Worm (Caenorhabditis elegans): ENCODE results near the gene Y51A2D.21.

Y51A2D.21 gene

ce11 chrV:18571533-18571932 lies at the start of gene Y51A2D.21:
Y51A2D.21 (plus strand) TSS chrV:18571833.
- no peak for TF ChIP-seq eor-1 (tag; optimal IDR thresholded peaks at IDR 0.05)
- no peak for TF ChIP-seq tbx-2 (tag; optimal IDR thresholded peaks at IDR 0.05)
- TF ChIP-seq ztf-11 (tag; optimal IDR thresholded peaks at IDR 0.05) = no peak
- TF ChIP-seq elt-1 (tag; optimal IDR thresholded peaks at IDR 0.05) = no peak
- no peak for TF ChIP-seq mml-1 (tag; optimal IDR thresholded peaks at IDR 0.05)
- no peak for TF ChIP-seq ztf-4 (tag; optimal IDR thresholded peaks at IDR 0.05)
- no peak for TF ChIP-seq ceh-82 (tag; optimal IDR thresholded peaks at IDR 0.05)
- no peak for TF ChIP-seq lsy-12 (tag; optimal IDR thresholded peaks at IDR 0.05)
- no peak for TF ChIP-seq ceh-9 (tag; optimal IDR thresholded peaks at IDR 0.05)
- no peak for TF ChIP-seq unc-39 (tag; optimal IDR thresholded peaks at IDR 0.05)
- no peak for TF ChIP-seq elt-3 (tag; optimal IDR thresholded peaks at IDR 0.05)

ce11 chrV:18524460-18524859 lies 47.2 kb upstream of the Y51A2D.21 start, which contains the start of gene hmit-1.2:
hmit-1.2 (plus strand) TSS chrV:18524760.
- TF ChIP-seq hmg-11 (tag; optimal IDR thresholded peaks at IDR 0.05) (no peak), ztf-4 (tag; optimal IDR thresholded peaks at IDR 0.05) (no peak), fkh-2 (tag; optimal IDR thresholded peaks at IDR 0.05) (no peak)

- TF ChIP-seq nfya-1 (tag; optimal IDR thresholded peaks at IDR 0.05; ENCODE audit: insufficient read depth) (peak; percentile 55), lin-39 (tag; optimal IDR thresholded peaks at IDR 0.05) (peak; percentile 38), nhr-23 (tag; optimal IDR thresholded peaks at IDR 0.05) (peak; percentile 31), skn-1 (tag; optimal IDR thresholded peaks at IDR 0.05) (no peak), elt-2 (tag; optimal IDR thresholded peaks at IDR 0.05) (peak; percentile 15), pha-4 (tag; optimal IDR thresholded peaks at IDR 0.05) (peak; percentile 68), hmg-11 (tag; optimal IDR thresholded peaks at IDR 0.05) (peak; percentile 45), unc-62 (GFP tag; optimal IDR thresholded peaks at IDR 0.05) (no peak), sea-2 (GFP tag; optimal IDR thresholded peaks at IDR 0.05) (no peak), lin-15B (tag; optimal IDR thresholded peaks at IDR 0.05) (peak; percentile 81), snpc-4 (tag; optimal IDR thresholded peaks at IDR 0.05) (peak; percentile 13), ceh-28 (tag; optimal IDR thresholded peaks at IDR 0.05) (peak; percentile 36), R02D3.7 (tag; optimal IDR thresholded peaks at IDR 0.05) (peak; percentile 90), nhr-28 (tag; optimal IDR thresholded peaks at IDR 0.05) (no peak)
These were observed 38.0 kb upstream of the Y51A2D.21 start, which contains the start of gene ints-5 for ce11 chrV:18533606-18534005. ints-5 (plus strand) TSS chrV:18533953.

ce11 chrV:18536015-18536414 lies 35.6 kb upstream of the Y51A2D.21 start:
- no peak for TF ChIP-seq nhr-77 (tag; optimal IDR thresholded peaks at IDR 0.05)
- TF ChIP-seq ZK546.5 (tag; optimal IDR thresholded peaks at IDR 0.05) = no peak
- no peak for TF ChIP-seq R02D3.7 (tag; optimal IDR thresholded peaks at IDR 0.05)
- no peak for TF ChIP-seq ceh-16 (tag; optimal IDR thresholded peaks at IDR 0.05)
- no peak for TF ChIP-seq nfya-1 (tag; optimal IDR thresholded peaks at IDR 0.05; ENCODE audit: insufficient read depth)
- TF ChIP-seq skn-1 (tag; optimal IDR thresholded peaks at IDR 0.05) = no peak
- no peak for TF ChIP-seq ceh-28 (tag; optimal IDR thresholded peaks at IDR 0.05)
- no peak for TF ChIP-seq elt-1 (tag; optimal IDR thresholded peaks at IDR 0.05)
- no peak for TF ChIP-seq nhr-25 (tag; optimal IDR thresholded peaks at IDR 0.05)
- no peak for TF ChIP-seq fos-1 (tag; optimal IDR thresholded peaks at IDR 0.05)
- no peak for TF ChIP-seq ztf-11 (tag; optimal IDR thresholded peaks at IDR 0.05)
- TF ChIP-seq lin-39 (tag; optimal IDR thresholded peaks at IDR 0.05) = no peak

ce11 chrV:18553750-18554149 lies 17.9 kb upstream of the Y51A2D.21 start, which contains the start of gene Y51A2D.8:
Y51A2D.8 (minus strand) TSS chrV:18553850.
- TF ChIP-seq mml-1 (tag; optimal IDR thresholded peaks at IDR 0.05) (no peak), elt-2 (tag; optimal IDR thresholded peaks at IDR 0.05) (no peak), skn-1 (tag; optimal IDR thresholded peaks at IDR 0.05) (no peak), ZK546.5 (tag; optimal IDR thresholded peaks at IDR 0.05) (no peak), ceh-82 (tag; optimal IDR thresholded peaks at IDR 0.05) (no peak), nhr-28 (tag; optimal IDR thresholded peaks at IDR 0.05) (no peak), aly-2 (tag; optimal IDR thresholded peaks at IDR 0.05) (no peak), pqm-1 (tag; optimal IDR thresholded peaks at IDR 0.05) (no peak), egl-5 (tag; optimal IDR thresholded peaks at IDR 0.05) (no peak), ceh-28 (tag; optimal IDR thresholded peaks at IDR 0.05) (no peak), nhr-12 (tag; optimal IDR thresholded peaks at IDR 0.05) (no peak), fkh-2 (tag; optimal IDR thresholded peaks at IDR 0.05) (no peak)
